Worm (Caenorhabditis elegans) whole organism, young adult: Measurements from ENCODE around the gene blos-2.

Source experiments
- T07F8.4 ChIP-seq: sonication (generic microtip); optimal IDR thresholded peaks from 2 replicates; lab custom pipeline; 2016; ENCODE audit warnings: mild to moderate bottlenecking, missing genetic modification characterization, moderate library complexity, missing compliant biosample characterization
- attf-5 ChIP-seq: fragments of 200-800 bp; sonication (Bioruptor generic); optimal IDR thresholded peaks from 2 replicates; lab custom pipeline; 2018; ENCODE audit warnings: mild to moderate bottlenecking, missing genetic modification characterization, missing compliant biosample characterization
- chd-7 ChIP-seq: sonication (generic microtip); optimal IDR thresholded peaks from 2 replicates; lab custom pipeline; 2016; ENCODE audit warnings: mild to moderate bottlenecking, missing genetic modification characterization, moderate library complexity, missing compliant biosample characterization
- dpl-1 ChIP-seq: fragments of 150-350 bp; optimal IDR thresholded peaks from 2 replicates; lab custom pipeline; 2014; ENCODE audit warnings: missing biosample characterization, missing genetic modification reagents, missing genetic modification characterization
- efl-1 ChIP-seq: fragments of 150-350 bp; optimal IDR thresholded peaks from 2 replicates; lab custom pipeline; 2014; ENCODE audit warnings: missing biosample characterization, missing genetic modification reagents, missing genetic modification characterization
- snpc-4 ChIP-seq, 5 experiments: fragments of 150-350 bp in 1 of 5; sonication (generic microtip) in 4 of 5; optimal IDR thresholded peaks; 2 replicates each; lab custom pipeline; 2014 to 2018; ENCODE audit warnings: missing genetic modification characterization in 5 of 5, missing biosample characterization in 3 of 5, antibody characterized with exemption in 2 of 5, mild to moderate bottlenecking in 2 of 5, missing compliant biosample characterization in 2 of 5, missing genotype in 2 of 5, moderate library complexity in 2 of 5, missing genetic modification reagents in 1 of 5

ce11 chrIV:6326448-6326847 is 7.6 kb upstream of the blos-2 start, which contains the start of gene lsm-8:
- TF ChIP-seq T07F8.4 (tag; lab: Kevin White, UChicago) (no peak), chd-7 (tag; lab: Kevin White, UChicago) (no peak), dpl-1 (GFP tag; lab: Kevin White, UChicago) (no peak), attf-5 (no peak), snpc-4 (GFP tag; optimal IDR thresholded peaks at IDR 0.05; lab: Kevin White, UChicago) (no peak), snpc-4 (tag; optimal IDR thresholded peaks at IDR 0.05; lab: Kevin White, UChicago) (no peak), efl-1 (GFP tag; lab: Kevin White, UChicago) (no peak)
